Worm (Caenorhabditis elegans) whole organism, mixed stage, embryonic: ENCODE data around the gene F40F9.10.

Experiments
- M03D4.4 ChIP-seq: sonication (generic microtip); optimal IDR thresholded peaks from 2 replicates; lab custom pipeline; 2017; ENCODE audit warnings: mild to moderate bottlenecking, missing genetic modification characterization, missing compliant biosample characterization
- bed-3 ChIP-seq: fragments of 200-800 bp; sonication (Bioruptor generic); optimal IDR thresholded peaks from 3 replicates; lab custom pipeline; 2018; ENCODE audit warnings: mild to moderate bottlenecking, missing genetic modification characterization, moderate library complexity, missing compliant biosample characterization
- blmp-1 ChIP-seq: fragments of 150-350 bp; optimal IDR thresholded peaks from 2 replicates; lab custom pipeline; 2014; ENCODE audit warnings: missing biosample characterization, missing genetic modification characterization
- ceh-39 ChIP-seq: fragments of 150-350 bp; optimal IDR thresholded peaks from 2 replicates; lab custom pipeline; 2014; ENCODE audit warnings: missing biosample characterization, missing genetic modification characterization
- ceh-43 ChIP-seq: fragments of 200-800 bp; sonication (Bioruptor generic); optimal IDR thresholded peaks from 2 replicates; lab custom pipeline; 2018; ENCODE audit warnings: mild to moderate bottlenecking, missing genetic modification characterization, moderate library complexity, missing compliant biosample characterization
- cnd-1 ChIP-seq: fragments of 200-800 bp; sonication (Bioruptor generic); optimal IDR thresholded peaks from 2 replicates; lab custom pipeline; 2018; ENCODE audit warnings: mild to moderate bottlenecking, missing genetic modification characterization, missing compliant biosample characterization
- drap-1 ChIP-seq: fragments of 200-800 bp; sonication (Bioruptor generic); optimal IDR thresholded peaks from 3 replicates; lab custom pipeline; 2018; ENCODE audit warnings: mild to moderate bottlenecking, missing genetic modification characterization, missing compliant biosample characterization
- elt-1 ChIP-seq: sonication (generic microtip); optimal IDR thresholded peaks from 2 replicates; lab custom pipeline; 2017; ENCODE audit warnings: missing genetic modification characterization, mild to moderate bottlenecking, missing compliant biosample characterization, antibody characterized with exemption, moderate library complexity, borderline replicate concordance; ENCODE audit not compliant: insufficient read depth
- elt-3 ChIP-seq: fragments of 150-350 bp; optimal IDR thresholded peaks from 2 replicates; lab custom pipeline; 2014; ENCODE audit warnings: missing biosample characterization, missing genetic modification characterization
- flh-1 ChIP-seq: fragments of 200-800 bp; sonication (Bioruptor generic); optimal IDR thresholded peaks from 2 replicates; lab custom pipeline; 2018; ENCODE audit warnings: mild to moderate bottlenecking, missing genetic modification characterization, moderate library complexity, missing compliant biosample characterization
- ham-2 ChIP-seq: fragments of 200-800 bp; sonication (Bioruptor generic); optimal IDR thresholded peaks from 2 replicates; lab custom pipeline; 2018; ENCODE audit warnings: mild to moderate bottlenecking, missing genetic modification characterization, missing compliant biosample characterization
- hlh-1 ChIP-seq: fragments of 150-350 bp; optimal IDR thresholded peaks from 2 replicates; lab custom pipeline; 2014; ENCODE audit warnings: missing biosample characterization, missing genetic modification reagents, missing genetic modification characterization
- lin-13 ChIP-seq: fragments of 150-350 bp; optimal IDR thresholded peaks from 2 replicates; lab custom pipeline; 2014; ENCODE audit warnings: missing biosample characterization, missing genetic modification characterization
- lsy-2 ChIP-seq: fragments of 150-350 bp; optimal IDR thresholded peaks from 2 replicates; lab custom pipeline; 2014; ENCODE audit warnings: missing biosample characterization, missing genetic modification characterization
- mab-5 ChIP-seq: fragments of 150-350 bp; optimal IDR thresholded peaks from 2 replicates; lab custom pipeline; 2014; ENCODE audit warnings: missing biosample characterization, missing genetic modification characterization
- mep-1 ChIP-seq: fragments of 150-350 bp; optimal IDR thresholded peaks from 2 replicates; lab custom pipeline; 2017; ENCODE audit warnings: missing biosample characterization, missing genetic modification reagents, missing genetic modification characterization, inconsistent platforms
- mls-2 ChIP-seq: sonication (generic microtip); optimal IDR thresholded peaks from 2 replicates; lab custom pipeline; 2016; ENCODE audit warnings: mild to moderate bottlenecking, missing genetic modification characterization, moderate library complexity, missing compliant biosample characterization
- nhr-12 ChIP-seq: fragments of 150-350 bp; optimal IDR thresholded peaks from 2 replicates; lab custom pipeline; 2014; ENCODE audit warnings: missing biosample characterization, missing genetic modification characterization
- nhr-2 ChIP-seq: fragments of 150-350 bp; optimal IDR thresholded peaks from 2 replicates; lab custom pipeline; 2014; ENCODE audit warnings: missing biosample characterization, missing genetic modification characterization
- nhr-237 ChIP-seq: fragments of 150-350 bp; optimal IDR thresholded peaks from 2 replicates; lab custom pipeline; 2014; ENCODE audit warnings: missing biosample characterization, missing genetic modification characterization
- nhr-28 ChIP-seq: fragments of 150-350 bp; optimal IDR thresholded peaks from 2 replicates; lab custom pipeline; 2014; ENCODE audit warnings: missing biosample characterization, missing genetic modification characterization
- nhr-76 ChIP-seq: sonication (generic microtip); optimal IDR thresholded peaks from 2 replicates; lab custom pipeline; 2017; ENCODE audit warnings: missing biosample characterization, missing genetic modification characterization
- pha-4 ChIP-seq: fragments of 150-350 bp; optimal IDR thresholded peaks from 2 replicates; lab custom pipeline; 2018; ENCODE audit warnings: missing biosample characterization, missing genetic modification reagents, missing genetic modification characterization
- sem-2 ChIP-seq: fragments of 200-800 bp; sonication (Bioruptor generic); optimal IDR thresholded peaks from 2 replicates; lab custom pipeline; 2018; ENCODE audit warnings: mild to moderate bottlenecking, missing genetic modification characterization, missing compliant biosample characterization
- snpc-4 ChIP-seq: fragments of 150-350 bp; optimal IDR thresholded peaks from 2 replicates; lab custom pipeline; 2014; ENCODE audit warnings: missing biosample characterization, missing genetic modification characterization
- sptf-1 ChIP-seq: sonication (generic microtip); optimal IDR thresholded peaks from 2 replicates; lab custom pipeline; 2017; ENCODE audit warnings: mild to moderate bottlenecking, missing genetic modification characterization, moderate library complexity, missing compliant biosample characterization
- tbx-8 ChIP-seq: fragments of 200-800 bp; sonication (Bioruptor generic); optimal IDR thresholded peaks from 2 replicates; lab custom pipeline; 2018; ENCODE audit warnings: mild to moderate bottlenecking, missing genetic modification characterization, moderate library complexity, missing compliant biosample characterization
- unc-120 ChIP-seq: sonication (generic microtip); optimal IDR thresholded peaks from 2 replicates; lab custom pipeline; 2017; ENCODE audit warnings: missing genetic modification characterization, missing compliant biosample characterization; ENCODE audit not compliant: poor library complexity, severe bottlenecking
- unc-39 ChIP-seq: fragments of 150-350 bp; optimal IDR thresholded peaks from 2 replicates; lab custom pipeline; 2014; ENCODE audit warnings: missing biosample characterization, missing genetic modification characterization
- unc-62 ChIP-seq: fragments of 150-350 bp; optimal IDR thresholded peaks from 2 replicates; lab custom pipeline; 2014; ENCODE audit warnings: missing biosample characterization, missing genetic modification reagents, missing genetic modification characterization
- zip-8 ChIP-seq: fragments of 150-350 bp; optimal IDR thresholded peaks from 2 replicates; lab custom pipeline; 2014; ENCODE audit warnings: missing biosample characterization, missing genetic modification characterization
- ztf-11 ChIP-seq: fragments of 150-350 bp; optimal IDR thresholded peaks from 2 replicates; lab custom pipeline; 2014; ENCODE audit warnings: missing biosample characterization, missing genetic modification characterization

The F40F9.10 gene

DNA sequence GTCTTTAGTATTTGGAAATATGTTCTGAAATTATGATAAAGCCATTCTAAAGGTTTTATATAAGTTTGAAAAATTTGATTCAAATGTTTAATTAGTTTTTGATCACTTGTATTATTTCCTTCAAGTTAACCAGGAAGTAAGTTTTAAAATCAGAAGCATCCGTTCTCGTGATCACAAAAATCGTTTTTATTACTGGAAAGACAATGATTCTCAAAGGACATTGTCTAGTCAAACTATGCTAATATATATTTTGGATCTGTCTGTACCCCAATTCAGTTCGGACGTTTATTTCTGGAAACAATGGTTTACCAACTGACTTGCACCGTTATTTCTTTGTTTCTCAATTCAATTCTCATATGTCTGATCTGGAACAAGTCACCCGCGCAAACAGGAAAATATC is 3.0 kb upstream of the F40F9.10 start, which contains the start of gene str-188:
Gene str-188 (plus strand): TSS at position 301 of the 400 bp plus-strand sequence.
- TF ChIP-seq nhr-2 (tag; lab: Kevin White, UChicago) (no peak), ztf-11 (tag; lab: Kevin White, UChicago) (no peak), pha-4 (tag; lab: Kevin White, UChicago) (no peak), unc-62 (GFP tag; lab: Kevin White, UChicago) (no peak), elt-3 (tag; lab: Kevin White, UChicago) (no peak), tbx-8 (GFP tag; lab: Kevin White, UChicago) (no peak), cnd-1 (tag; lab: Kevin White, UChicago) (no peak), lsy-2 (tag; lab: Kevin White, UChicago) (no peak), hlh-1 (tag; lab: Kevin White, UChicago) (no peak), unc-39 (tag; lab: Kevin White, UChicago) (no peak), M03D4.4 (tag; lab: Kevin White, UChicago) (no peak), bed-3 (no peak), nhr-76 (tag; lab: Kevin White, UChicago) (no peak), unc-120 (tag; lab: Kevin White, UChicago) (no peak), ham-2 (no peak), mep-1 (no peak), lin-13 (tag; lab: Kevin White, UChicago) (no peak), sem-2 (GFP tag; lab: Kevin White, UChicago) (no peak), mab-5 (no peak), elt-1 (tag; lab: Kevin White, UChicago) (no peak)

DNA sequence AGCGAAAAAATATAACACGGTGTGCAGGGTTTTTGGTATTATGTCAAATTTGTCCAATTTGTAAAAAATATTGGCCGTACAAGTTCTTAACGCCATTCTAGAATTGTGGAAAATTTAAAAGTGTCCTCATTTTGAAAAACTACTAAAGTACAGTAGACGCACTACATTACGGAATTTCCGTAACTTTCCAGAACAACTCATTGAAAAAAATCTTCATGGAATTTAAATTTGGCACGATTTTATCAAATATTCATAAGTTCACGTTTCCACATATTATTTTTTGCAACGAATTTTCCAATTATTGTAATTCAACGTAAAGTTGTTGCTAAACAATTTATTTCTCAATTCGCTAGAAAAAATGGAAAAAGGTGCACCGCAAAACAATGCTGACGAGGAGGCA is 1.5 kb upstream of the F40F9.10 start, which contains the start of gene F40F9.3:
Gene F40F9.3 (plus strand): TSS at position 301 of the 400 bp plus-strand sequence.
- no peak for TF ChIP-seq nhr-237 (tag; lab: Kevin White, UChicago)
- TF ChIP-seq mab-5 = no peak

DNA sequence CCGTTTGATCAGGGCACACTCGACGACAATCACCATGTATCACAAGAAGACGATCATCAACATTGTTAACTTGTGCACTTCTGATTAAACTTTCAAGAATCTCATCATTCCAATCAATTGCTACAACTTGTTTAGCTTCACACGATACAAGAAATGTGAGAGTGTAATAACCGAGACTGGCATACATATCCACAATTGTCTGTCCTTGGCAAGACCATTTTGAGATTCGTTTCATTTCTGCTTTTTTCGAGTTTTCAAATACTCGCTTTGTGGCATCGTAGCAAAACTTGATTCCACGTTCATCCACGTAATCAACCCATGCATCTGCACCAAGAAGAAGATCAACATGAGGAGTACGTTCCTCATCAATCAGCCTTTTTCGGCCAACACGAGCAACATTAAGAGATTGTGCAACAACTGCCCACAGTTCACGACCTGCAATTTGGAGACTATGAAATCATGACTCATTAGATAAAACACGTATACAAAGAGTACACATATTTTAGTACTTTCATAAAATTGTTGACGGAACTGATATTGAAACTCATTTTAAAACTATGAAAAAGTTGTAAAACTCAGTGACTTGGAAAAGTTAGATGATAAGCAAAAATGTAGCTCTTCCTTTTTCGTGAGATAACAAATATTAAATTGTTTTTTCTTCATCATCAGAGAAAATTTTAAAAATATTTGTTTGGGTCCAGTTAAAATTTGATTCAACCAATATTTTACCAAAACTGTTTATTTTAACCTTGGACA is 836 bp downstream of the F40F9.10 start:
- TF ChIP-seq nhr-12 (tag; lab: Kevin White, UChicago) (no peak), nhr-28 (tag; lab: Kevin White, UChicago) (no peak), drap-1 (no peak), ztf-11 (tag; lab: Kevin White, UChicago) (no peak), hlh-1 (tag; lab: Kevin White, UChicago) (no peak), unc-39 (tag; lab: Kevin White, UChicago) (no peak), ceh-39 (no peak), elt-3 (tag; lab: Kevin White, UChicago) (no peak), sptf-1 (no peak), flh-1 (no peak), cnd-1 (tag; lab: Kevin White, UChicago) (no peak), lin-13 (tag; lab: Kevin White, UChicago) (no peak), ceh-43 (GFP tag; lab: Kevin White, UChicago) (no peak), lsy-2 (tag; lab: Kevin White, UChicago) (no peak), unc-120 (tag; lab: Kevin White, UChicago) (no peak), zip-8 (tag; lab: Kevin White, UChicago) (no peak), blmp-1 (no peak), ham-2 (no peak), unc-62 (GFP tag; lab: Kevin White, UChicago) (no peak)

DNA sequence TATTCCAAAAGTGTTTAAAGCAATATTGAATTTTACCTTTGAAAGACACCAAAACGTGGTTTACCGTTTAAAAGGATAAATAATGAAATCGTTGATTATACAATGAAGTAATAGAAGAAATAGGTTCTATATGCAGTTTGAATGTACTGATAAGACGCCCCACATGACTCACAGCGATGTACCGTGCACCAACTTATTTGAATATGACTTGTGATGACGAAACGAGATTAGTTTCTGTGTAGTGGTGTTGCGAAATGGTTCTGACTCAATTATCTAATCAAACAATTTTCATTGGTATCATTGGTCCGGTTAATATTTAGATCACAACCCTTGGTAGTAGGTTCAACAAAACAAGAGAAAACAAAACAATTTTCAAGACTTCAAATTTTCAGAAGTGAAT is 2.3 kb downstream of the F40F9.10 start:
- TF ChIP-seq nhr-12 (tag; lab: Kevin White, UChicago) = no peak
- TF ChIP-seq elt-1 (tag; lab: Kevin White, UChicago) = no peak
- no peak for TF ChIP-seq cnd-1 (tag; lab: Kevin White, UChicago)
- TF ChIP-seq sptf-1 = no peak
- TF ChIP-seq mls-2 = no peak
- TF ChIP-seq lsy-2 (tag; lab: Kevin White, UChicago) = no peak

DNA sequence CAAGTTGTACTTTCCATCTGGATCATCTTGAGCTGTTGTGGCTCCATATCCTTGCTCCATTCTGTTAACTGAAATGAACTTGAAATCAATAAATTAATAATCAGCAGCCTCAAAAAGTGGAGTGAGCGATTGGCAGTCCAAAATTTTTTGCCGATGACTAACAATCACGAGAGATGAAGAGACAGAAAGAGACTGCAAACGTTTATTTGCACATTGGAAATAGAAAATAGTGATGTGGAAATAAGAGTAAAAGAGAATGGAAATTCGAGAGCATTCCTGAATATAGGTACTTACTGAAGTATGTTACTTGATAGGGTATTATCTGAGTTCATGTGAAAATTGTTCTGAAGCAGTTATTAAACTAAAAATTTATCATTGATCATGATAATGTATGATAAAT is 3.7 kb downstream of the F40F9.10 start, which contains the start of gene tag-120:
Gene tag-120 (minus strand): TSS at position 68 of the 400 bp plus-strand sequence.
- TF ChIP-seq hlh-1 (tag; lab: Kevin White, UChicago) = no peak
- no peak for TF ChIP-seq mls-2
- TF ChIP-seq snpc-4 (tag; lab: Kevin White, UChicago) = no peak
- TF ChIP-seq M03D4.4 (tag; lab: Kevin White, UChicago) = no peak
